Fruit fly (Drosophila melanogaster) whole organism, embryonic: ENCODE measurements around the gene TwdlQ.

ENCODE experiments used
- ATbp ChIP-seq: fragments of 200-800 bp; sonication (Bioruptor generic); optimal IDR thresholded peaks from 2 replicates; lab custom pipeline; 2017; ENCODE audit warnings: missing biosample characterization, mild to moderate bottlenecking, missing genetic modification characterization, missing genetic modification reagents
- Antp ChIP-seq: fragments of 200-800 bp; sonication (Bioruptor generic); optimal IDR thresholded peaks from 3 replicates; lab custom pipeline; 2016; ENCODE audit warnings: missing biosample characterization, missing genetic modification characterization
- Asciz ChIP-seq: fragments of 200-800 bp; sonication (Bioruptor generic); optimal IDR thresholded peaks from 2 replicates; lab custom pipeline; 2017; ENCODE audit warnings: missing biosample characterization, mild to moderate bottlenecking, missing genetic modification characterization, missing genetic modification reagents
- CG1024 ChIP-seq: fragments of 200-800 bp; sonication (Bioruptor generic); IDR thresholded peaks from 2 replicates; pipeline ENCODE4 v1.3.6; 2022; ENCODE audit warnings: missing biosample characterization, missing genetic modification characterization
- CG10462 ChIP-seq: fragments of 200-800 bp; sonication (Bioruptor generic); optimal IDR thresholded peaks from 2 replicates; lab custom pipeline; 2016; ENCODE audit warnings: missing biosample characterization, missing genetic modification characterization
- CG11247 ChIP-seq: fragments of 200-800 bp; sonication (Bioruptor generic); IDR thresholded peaks from 2 replicates; pipeline ENCODE4 v1.3.6; 2022; ENCODE audit warnings: missing biosample characterization, missing genetic modification characterization
- CG11695 ChIP-seq: fragments of 200-800 bp; sonication (Bioruptor generic); IDR thresholded peaks from 3 replicates; pipeline ENCODE4 v1.3.6; 2022; ENCODE audit warnings: missing biosample characterization, missing genetic modification characterization
- CG12071 ChIP-seq: fragments of 200-800 bp; sonication (Bioruptor generic); optimal IDR thresholded peaks from 3 replicates; lab custom pipeline; 2018; ENCODE audit warnings: missing biosample characterization, mild to moderate bottlenecking, missing genetic modification characterization
- CG12104 ChIP-seq: fragments of 200-800 bp; sonication (Bioruptor generic); optimal IDR thresholded peaks from 3 replicates; lab custom pipeline; 2016; ENCODE audit warnings: missing biosample characterization, missing genetic modification characterization
- CG14014 ChIP-seq: fragments of 200-800 bp; sonication (Bioruptor generic); IDR thresholded peaks from 2 replicates; pipeline ENCODE4 v1.3.6; 2022; ENCODE audit warnings: missing biosample characterization, missing genetic modification characterization
- CG14441 ChIP-seq: fragments of 200-800 bp; sonication (Bioruptor generic); IDR thresholded peaks from 2 replicates; pipeline ENCODE4 v1.3.6; 2022; ENCODE audit warnings: missing biosample characterization, missing genetic modification characterization
- CG14710 ChIP-seq: fragments of 200-800 bp; sonication (Bioruptor generic); optimal IDR thresholded peaks from 3 replicates; lab custom pipeline; 2019; ENCODE audit warnings: missing biosample characterization, mild to moderate bottlenecking, missing genetic modification characterization, moderate library complexity
- CG15696 ChIP-seq: fragments of 200-800 bp; sonication (Bioruptor generic); optimal IDR thresholded peaks from 2 replicates; lab custom pipeline; 2019; ENCODE audit warnings: missing biosample characterization, mild to moderate bottlenecking, missing genetic modification characterization, moderate library complexity
- CG1602 ChIP-seq: fragments of 200-800 bp; sonication (Bioruptor generic); optimal IDR thresholded peaks from 3 replicates; lab custom pipeline; 2016; ENCODE audit warnings: missing biosample characterization, missing genetic modification characterization
- CG17802 ChIP-seq: fragments of 200-800 bp; sonication (Bioruptor generic); optimal IDR thresholded peaks from 2 replicates; lab custom pipeline; 2018; ENCODE audit warnings: missing biosample characterization, mild to moderate bottlenecking, missing genetic modification characterization, moderate library complexity
- CG2678 ChIP-seq: fragments of 200-800 bp; sonication (Bioruptor generic); optimal IDR thresholded peaks from 3 replicates; lab custom pipeline; 2019; ENCODE audit warnings: missing biosample characterization, mild to moderate bottlenecking, missing genetic modification characterization, moderate library complexity
- CG30403 ChIP-seq: fragments of 200-800 bp; sonication (Bioruptor generic); optimal IDR thresholded peaks from 3 replicates; lab custom pipeline; 2016; ENCODE audit warnings: missing biosample characterization, missing genetic modification characterization
- CG33213 ChIP-seq: fragments of 200-800 bp; sonication (Bioruptor generic); optimal IDR thresholded peaks from 3 replicates; lab custom pipeline; 2016; ENCODE audit warnings: missing biosample characterization, missing genetic modification characterization
- CG3407 ChIP-seq: fragments of 200-800 bp; sonication (Bioruptor generic); optimal IDR thresholded peaks from 2 replicates; lab custom pipeline; 2018; ENCODE audit warnings: missing biosample characterization, mild to moderate bottlenecking, missing genetic modification characterization
- CG4820 ChIP-seq: fragments of 200-800 bp; sonication (Bioruptor generic); optimal IDR thresholded peaks from 3 replicates; lab custom pipeline; 2016; ENCODE audit warnings: missing biosample characterization, missing genetic modification characterization
- CG6654 ChIP-seq: fragments of 200-800 bp; sonication (Bioruptor generic); optimal IDR thresholded peaks from 2 replicates; lab custom pipeline; 2017; ENCODE audit warnings: missing biosample characterization, mild to moderate bottlenecking, missing genetic modification characterization
- CG6791 ChIP-seq: fragments of 200-800 bp; sonication (Bioruptor generic); IDR thresholded peaks from 3 replicates; pipeline ENCODE4 v1.3.6; 2022; ENCODE audit warnings: missing biosample characterization, missing genetic modification characterization; ENCODE audit not compliant: partially characterized antibody
- CG7745 ChIP-seq: fragments of 200-800 bp; sonication (Bioruptor generic); optimal IDR thresholded peaks from 2 replicates; lab custom pipeline; 2018; ENCODE audit warnings: missing biosample characterization, mild to moderate bottlenecking, missing genetic modification characterization, moderate library complexity
- Chrac-16 ChIP-seq: fragments of 200-800 bp; sonication (Bioruptor generic); optimal IDR thresholded peaks from 3 replicates; lab custom pipeline; 2016; ENCODE audit warnings: missing biosample characterization, missing genetic modification characterization
- CrebB ChIP-seq: fragments of 200-800 bp; sonication (Bioruptor generic); optimal IDR thresholded peaks from 3 replicates; lab custom pipeline; 2018; ENCODE audit warnings: missing biosample characterization, mild to moderate bottlenecking, missing genetic modification characterization
- ERR ChIP-seq: fragments of 200-800 bp; sonication (Bioruptor generic); optimal IDR thresholded peaks from 2 replicates; lab custom pipeline; 2016; ENCODE audit warnings: missing biosample characterization, missing genetic modification characterization
- MTF-1 ChIP-seq: fragments of 200-800 bp; sonication (Bioruptor generic); optimal IDR thresholded peaks from 2 replicates; lab custom pipeline; 2018; ENCODE audit warnings: missing biosample characterization, mild to moderate bottlenecking, missing genetic modification characterization, borderline replicate concordance
- Nf-YC ChIP-seq: fragments of 200-800 bp; optimal IDR thresholded peaks from 3 replicates; lab custom pipeline; 2019; ENCODE audit warnings: missing biosample characterization, mild to moderate bottlenecking, missing genetic modification characterization, moderate library complexity
- Pdp1 ChIP-seq, 2 experiments: fragments of 200-800 bp; sonication (Bioruptor generic); optimal IDR thresholded peaks; 3 replicates each; lab custom pipeline; 2016; ENCODE audit warnings: missing biosample characterization in 2 of 2, missing genetic modification characterization in 2 of 2, mild to moderate bottlenecking in 1 of 2, moderate library complexity in 1 of 2
- Side ChIP-seq: fragments of 200-800 bp; sonication (Bioruptor generic); optimal IDR thresholded peaks from 2 replicates; lab custom pipeline; 2016; ENCODE audit warnings: missing biosample characterization, missing genetic modification characterization
- Trl ChIP-seq, 3 experiments: fragments of >200 bp in 2 of 3; fragments of 200-800 bp in 1 of 3; sonication (Bioruptor generic) in 1 of 3; optimal IDR thresholded peaks; 2 replicates in 1 of 3; 3 replicates in 2 of 3; lab custom pipeline; 2016 to 2017; ENCODE audit warnings: missing biosample characterization in 1 of 3, missing genetic modification characterization in 1 of 3
- al ChIP-seq: fragments of 200-800 bp; sonication (Bioruptor generic); IDR thresholded peaks from 2 replicates; pipeline ENCODE4 v1.3.6; 2022; ENCODE audit warnings: missing biosample characterization, missing genetic modification characterization
- bcd ChIP-seq: fragments of 200-800 bp; sonication (Bioruptor generic); optimal IDR thresholded peaks from 2 replicates; lab custom pipeline; 2017; ENCODE audit warnings: missing biosample characterization, mild to moderate bottlenecking, missing genetic modification characterization
- br ChIP-seq: fragments of >200 bp; optimal IDR thresholded peaks from 2 replicates; lab custom pipeline; 2017
- cas ChIP-seq: fragments of 200-800 bp; sonication (Bioruptor generic); IDR thresholded peaks from 2 replicates; pipeline ENCODE4 v1.3.6; 2022; ENCODE audit warnings: missing biosample characterization, missing genetic modification characterization
- dmrt11E ChIP-seq: fragments of 200-800 bp; sonication (Bioruptor generic); optimal IDR thresholded peaks from 3 replicates; lab custom pipeline; 2018; ENCODE audit warnings: missing biosample characterization, mild to moderate bottlenecking, missing genetic modification characterization, moderate library complexity
- eve ChIP-seq, 2 experiments: fragments of >200 bp; optimal IDR thresholded peaks; 2 replicates each; lab custom pipeline; 2017; ENCODE audit warnings: missing biosample characterization in 2 of 2, missing genetic modification characterization in 2 of 2
- fd3F ChIP-seq: fragments of 200-800 bp; sonication (Bioruptor generic); optimal IDR thresholded peaks from 2 replicates; lab custom pipeline; 2018; ENCODE audit warnings: missing biosample characterization, mild to moderate bottlenecking, missing genetic modification characterization, moderate library complexity
- fd96Cb ChIP-seq: fragments of 200-800 bp; sonication (Bioruptor generic); optimal IDR thresholded peaks from 2 replicates; lab custom pipeline; 2018; ENCODE audit warnings: missing biosample characterization, mild to moderate bottlenecking, missing genetic modification characterization, moderate library complexity
- fru ChIP-seq: fragments of >200 bp; optimal IDR thresholded peaks from 2 replicates; lab custom pipeline; 2017
- kni ChIP-seq: fragments of 200-800 bp; sonication (Bioruptor generic); optimal IDR thresholded peaks from 3 replicates; lab custom pipeline; 2017; ENCODE audit warnings: mild to moderate bottlenecking, missing biosample characterization, missing genetic modification reagents, missing genetic modification characterization
- knrl ChIP-seq: fragments of 200-800 bp; sonication (Bioruptor generic); IDR thresholded peaks from 3 replicates; pipeline ENCODE4 v1.3.6; 2022; ENCODE audit warnings: missing biosample characterization, missing genetic modification characterization; ENCODE audit not compliant: partially characterized antibody
- maf-S ChIP-seq: fragments of 200-800 bp; sonication (Bioruptor generic); optimal IDR thresholded peaks from 2 replicates; lab custom pipeline; 2016; ENCODE audit warnings: missing biosample characterization, missing genetic modification characterization
- odd ChIP-seq: fragments of 200-800 bp; sonication (Bioruptor generic); optimal IDR thresholded peaks from 2 replicates; lab custom pipeline; 2017; ENCODE audit warnings: missing biosample characterization, mild to moderate bottlenecking, missing genetic modification characterization
- org-1 ChIP-seq: fragments of 200-800 bp; sonication (Bioruptor generic); optimal IDR thresholded peaks from 2 replicates; lab custom pipeline; 2017; ENCODE audit warnings: missing biosample characterization, missing genetic modification characterization
- otp ChIP-seq: fragments of 200-800 bp; sonication (Bioruptor generic); IDR thresholded peaks from 3 replicates; pipeline ENCODE4, ENCODE4 v1.3.6; 2022; ENCODE audit warnings: missing biosample characterization, missing genetic modification characterization
- p53 ChIP-seq: fragments of 200-800 bp; sonication (Bioruptor generic); optimal IDR thresholded peaks from 2 replicates; lab custom pipeline; 2016; ENCODE audit warnings: missing biosample characterization, missing genetic modification characterization
- rib ChIP-seq: fragments of 200-800 bp; sonication (Bioruptor generic); IDR thresholded peaks from 2 replicates; pipeline ENCODE4 v1.3.6; 2022; ENCODE audit warnings: missing biosample characterization, missing genetic modification characterization
- tll ChIP-seq, 2 experiments: fragments of 200-800 bp in 1 of 2; fragments of >200 bp in 1 of 2; sonication (Bioruptor generic) in 1 of 2; optimal IDR thresholded peaks; 2 replicates each; lab custom pipeline; 2017 to 2019; ENCODE audit warnings: missing biosample characterization in 2 of 2, missing genetic modification characterization in 2 of 2, mild to moderate bottlenecking in 1 of 2, moderate library complexity in 1 of 2
- wek ChIP-seq: fragments of 200-800 bp; sonication (Bioruptor generic); optimal IDR thresholded peaks from 3 replicates; lab custom pipeline; 2018; ENCODE audit warnings: missing biosample characterization, mild to moderate bottlenecking, missing genetic modification characterization, moderate library complexity
- zf30C ChIP-seq: fragments of 200-800 bp; sonication (Bioruptor generic); optimal IDR thresholded peaks from 3 replicates; lab custom pipeline; 2018; ENCODE audit warnings: missing biosample characterization, mild to moderate bottlenecking, missing genetic modification characterization

TwdlQ gene

DNA sequence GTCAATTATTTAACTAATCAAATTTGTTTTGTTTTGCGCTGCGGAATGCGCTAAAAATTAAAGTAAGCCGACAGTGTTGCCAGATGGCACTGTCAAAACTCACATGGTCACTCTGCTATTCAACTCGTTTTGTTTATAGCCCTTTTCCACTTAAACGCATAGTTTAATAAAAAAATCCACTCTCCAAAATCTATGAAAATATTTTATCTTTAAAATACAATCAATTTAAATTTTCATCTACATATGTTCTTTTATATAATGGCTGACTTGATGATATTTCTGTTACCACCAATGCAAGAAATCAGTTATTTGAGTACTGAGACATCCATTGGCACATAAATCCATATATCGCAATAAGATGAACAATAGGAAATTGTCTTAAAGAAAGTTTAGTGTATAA lies 23.9 kb upstream of the TwdlQ start, which contains the start of gene CG6425 (continued):
- TF ChIP-seq rib (GFP tag; lab: Robert Waterston, UW), result no peak
- TF ChIP-seq Asciz (GFP tag; lab: Kevin White, UChicago), result no peak
- TF ChIP-seq Chrac-16 (GFP tag; lab: Kevin White, UChicago), result no peak
- no peak for TF ChIP-seq ATbp (GFP tag; lab: Kevin White, UChicago)
- TF ChIP-seq CG1024 (GFP tag; lab: Robert Waterston, UW), result peak; percentile 52; the same call in 1 of the 2 replicates
- no peak for TF ChIP-seq CG14441 (GFP tag; lab: Robert Waterston, UW)
- TF ChIP-seq Antp (GFP tag; lab: Kevin White, UChicago), result no peak
- no peak for TF ChIP-seq CG6791 (GFP tag; lab: Robert Waterston, UW)
- TF ChIP-seq otp (GFP tag; lab: Robert Waterston, UW), result no peak
- TF ChIP-seq CG12104 (GFP tag; lab: Kevin White, UChicago), result no peak
- TF ChIP-seq Side, result no peak
- TF ChIP-seq tll (GFP tag; optimal IDR thresholded peaks at IDR 0.05; lab: Kevin White, UChicago), result no peak
- TF ChIP-seq p53 (GFP tag; lab: Kevin White, UChicago), result no peak
- no peak for TF ChIP-seq CG4820
- TF ChIP-seq CG11695 (GFP tag; lab: Robert Waterston, UW), result no peak
- TF ChIP-seq dmrt11E, result peak; percentile 31
- TF ChIP-seq al, result no peak
- no peak for TF ChIP-seq maf-S
- no peak for TF ChIP-seq org-1 (GFP tag; lab: Kevin White, UChicago)
- no peak for TF ChIP-seq br
- TF ChIP-seq MTF-1 (GFP tag; lab: Kevin White, UChicago), result no peak
- TF ChIP-seq Pdp1 (GFP tag; optimal IDR thresholded peaks at IDR 0.05; lab: Kevin White, UChicago), result no peak
- TF ChIP-seq fru (lab: Kevin White, UChicago), result no peak
- no peak for TF ChIP-seq CG2678
- TF ChIP-seq cas (GFP tag; lab: Robert Waterston, UW), result no peak
- TF ChIP-seq CG14014 (GFP tag; lab: Robert Waterston, UW), result 0 out of 2 replicates have a peak, but pooled peaks have one; percentile 36
- TF ChIP-seq fd96Cb (tag; lab: Kevin White, UChicago), result no peak
- TF ChIP-seq CG3407, result no peak
- no peak for TF ChIP-seq fd3F (GFP tag; lab: Kevin White, UChicago)
- TF ChIP-seq odd, result no peak
- no peak for TF ChIP-seq CG12071 (GFP tag; lab: Kevin White, UChicago)
- TF ChIP-seq CG7745 (tag; lab: Kevin White, UChicago), result no peak
- TF ChIP-seq CG1602, result peak; percentile 5
- TF ChIP-seq CG10462 (GFP tag; lab: Kevin White, UChicago), result no peak
- TF ChIP-seq CG14710, result peak; percentile 54
- no peak for TF ChIP-seq CrebB (tag; lab: Kevin White, UChicago)
- no peak for TF ChIP-seq kni (GFP tag; lab: Kevin White, UChicago)
- TF ChIP-seq ERR, result no peak
- peak; percentile 25 for TF ChIP-seq zf30C (GFP tag; lab: Kevin White, UChicago)
- no peak for TF ChIP-seq CG11247 (GFP tag; lab: Robert Waterston, UW)
- TF ChIP-seq knrl, result 0 out of 3 replicates have a peak, but pooled peaks have one; percentile 30
- TF ChIP-seq CG30403, result peak; percentile 27
- no peak for TF ChIP-seq bcd
- no peak for TF ChIP-seq CG6654 (GFP tag; lab: Kevin White, UChicago)
- TF ChIP-seq Nf-YC, result no peak
- no peak for TF ChIP-seq wek
- no peak for TF ChIP-seq Trl (optimal IDR thresholded peaks at IDR 0.05; lab: Kevin White, UChicago)
- no peak for TF ChIP-seq Trl (GFP tag; optimal IDR thresholded peaks at IDR 0.05; lab: Kevin White, UChicago)
- no peak for TF ChIP-seq CG33213 (GFP tag; lab: Kevin White, UChicago)
- TF ChIP-seq CG15696 (tag; lab: Kevin White, UChicago), result peak; percentile 14
- TF ChIP-seq CG17802 (tag; lab: Kevin White, UChicago), result peak; percentile 55
- no peak for TF ChIP-seq eve (GFP tag; optimal IDR thresholded peaks at IDR 0.05; lab: Kevin White, UChicago)
